Fruit fly (Drosophila melanogaster) whole organism, prepupa: Measurements from ENCODE around the gene Sdic3.

Source experiments
- Blimp-1 ChIP-seq: fragments of 200-800 bp; sonication (Bioruptor generic); optimal IDR thresholded peaks from 3 replicates; lab custom pipeline; 2017; ENCODE audit warnings: missing biosample characterization, missing genetic modification characterization, mild to moderate bottlenecking, moderate library complexity, missing genetic modification reagents
- CG10631 ChIP-seq: fragments of 200-800 bp; sonication (Bioruptor generic); optimal IDR thresholded peaks from 2 replicates; lab custom pipeline; 2016; ENCODE audit warnings: missing biosample characterization, missing genetic modification characterization
- CG10669 ChIP-seq: fragments of 200-800 bp; sonication (Bioruptor generic); optimal IDR thresholded peaks from 3 replicates; lab custom pipeline; 2018; ENCODE audit warnings: missing biosample characterization, mild to moderate bottlenecking, missing genetic modification characterization, moderate library complexity
- CG11294 ChIP-seq: fragments of 200-800 bp; sonication (Bioruptor generic); IDR thresholded peaks from 2 replicates; pipeline ENCODE4 v1.3.6; 2022; ENCODE audit warnings: missing biosample characterization, missing genetic modification characterization
- CG11762 ChIP-seq: fragments of 200-800 bp; sonication (Bioruptor generic); optimal IDR thresholded peaks from 3 replicates; lab custom pipeline; 2016; ENCODE audit warnings: missing biosample characterization, missing genetic modification characterization; ENCODE audit not compliant: insufficient read depth
- CG11902 ChIP-seq: fragments of 200-800 bp; sonication (Bioruptor generic); optimal IDR thresholded peaks from 3 replicates; lab custom pipeline; 2016; ENCODE audit warnings: missing biosample characterization, missing genetic modification characterization
- CG15336 ChIP-seq: fragments of 200-800 bp; sonication (Bioruptor generic); IDR thresholded peaks from 2 replicates; pipeline ENCODE4 v1.3.6; 2022; ENCODE audit warnings: missing biosample characterization, missing genetic modification characterization
- CG1621 ChIP-seq: fragments of 200-800 bp; sonication (Bioruptor generic); optimal IDR thresholded peaks from 3 replicates; lab custom pipeline; 2018; ENCODE audit warnings: missing biosample characterization, mild to moderate bottlenecking, missing genetic modification characterization
- CG16779 ChIP-seq: fragments of 200-800 bp; sonication (Bioruptor generic); optimal IDR thresholded peaks from 3 replicates; lab custom pipeline; 2017; ENCODE audit warnings: missing biosample characterization, mild to moderate bottlenecking, missing genetic modification characterization
- CG3032 ChIP-seq: fragments of 200-800 bp; optimal IDR thresholded peaks from 2 replicates; lab custom pipeline; 2019; ENCODE audit warnings: missing biosample characterization, mild to moderate bottlenecking, missing genetic modification characterization, moderate library complexity
- CG31627 ChIP-seq: fragments of 200-800 bp; sonication (Bioruptor generic); optimal IDR thresholded peaks from 3 replicates; lab custom pipeline; 2016; ENCODE audit warnings: missing biosample characterization, missing genetic modification characterization
- CG32006 ChIP-seq: fragments of 200-800 bp; sonication (Bioruptor generic); optimal IDR thresholded peaks from 3 replicates; lab custom pipeline; 2017; ENCODE audit warnings: missing biosample characterization, mild to moderate bottlenecking, missing genetic modification characterization
- CG34406 ChIP-seq: fragments of 200-800 bp; sonication (Bioruptor generic); optimal IDR thresholded peaks from 3 replicates; lab custom pipeline; 2016; ENCODE audit warnings: missing biosample characterization, missing genetic modification characterization
- CG3919 ChIP-seq: fragments of 200-800 bp; sonication (Bioruptor generic); optimal IDR thresholded peaks from 3 replicates; lab custom pipeline; 2016; ENCODE audit warnings: missing biosample characterization, missing genetic modification characterization
- CG4318 ChIP-seq: fragments of 200-800 bp; sonication (Bioruptor generic); optimal IDR thresholded peaks from 3 replicates; lab custom pipeline; 2017; ENCODE audit warnings: missing biosample characterization, mild to moderate bottlenecking, missing genetic modification characterization
- CG6163 ChIP-seq: fragments of 200-800 bp; sonication (Bioruptor generic); IDR thresholded peaks from 3 replicates; pipeline ENCODE4 v1.3.6; 2022; ENCODE audit warnings: missing biosample characterization, missing genetic modification characterization
- CG6276 ChIP-seq: fragments of 200-800 bp; sonication (Bioruptor generic); optimal IDR thresholded peaks from 2 replicates; lab custom pipeline; 2017; ENCODE audit warnings: missing biosample characterization, mild to moderate bottlenecking, missing genetic modification characterization
- CG6792 ChIP-seq: fragments of 200-800 bp; sonication (Bioruptor generic); optimal IDR thresholded peaks from 3 replicates; lab custom pipeline; 2016; ENCODE audit warnings: missing biosample characterization, missing genetic modification characterization
- CG6808 ChIP-seq: fragments of 200-800 bp; sonication (Bioruptor generic); optimal IDR thresholded peaks from 3 replicates; lab custom pipeline; 2017; ENCODE audit warnings: missing biosample characterization, missing genetic modification characterization, mild to moderate bottlenecking, moderate library complexity, missing genetic modification reagents
- CG6854 ChIP-seq: fragments of 200-800 bp; sonication (Bioruptor generic); optimal IDR thresholded peaks from 2 replicates; lab custom pipeline; 2017; ENCODE audit warnings: missing biosample characterization, mild to moderate bottlenecking, missing genetic modification characterization
- CG7368 ChIP-seq: fragments of 200-800 bp; sonication (Bioruptor generic); optimal IDR thresholded peaks from 3 replicates; lab custom pipeline; 2016; ENCODE audit warnings: missing biosample characterization, missing genetic modification characterization
- CG8119 ChIP-seq: fragments of 200-800 bp; sonication (Bioruptor generic); IDR thresholded peaks from 3 replicates; pipeline ENCODE4 v1.3.6; 2022; ENCODE audit warnings: missing biosample characterization, missing genetic modification characterization
- CG8319 ChIP-seq: fragments of 200-800 bp; sonication (Bioruptor generic); optimal IDR thresholded peaks from 3 replicates; lab custom pipeline; 2016; ENCODE audit warnings: missing biosample characterization, missing genetic modification characterization
- CG8632 ChIP-seq: fragments of 200-800 bp; sonication (Bioruptor generic); optimal IDR thresholded peaks from 3 replicates; lab custom pipeline; 2016; ENCODE audit warnings: missing biosample characterization, missing genetic modification characterization
- CG9139 ChIP-seq: fragments of 200-800 bp; sonication (Bioruptor generic); optimal IDR thresholded peaks from 3 replicates; lab custom pipeline; 2017; ENCODE audit warnings: missing biosample characterization, mild to moderate bottlenecking, missing genetic modification characterization
- Eip75B ChIP-seq: fragments of 200-800 bp; sonication (Bioruptor generic); optimal IDR thresholded peaks from 3 replicates; lab custom pipeline; 2016; ENCODE audit warnings: missing biosample characterization, missing genetic modification characterization
- Eip93F ChIP-seq: fragments of 200-800 bp; sonication (Bioruptor generic); optimal IDR thresholded peaks from 2 replicates; lab custom pipeline; 2016; ENCODE audit warnings: missing biosample characterization, mild to moderate bottlenecking, missing genetic modification characterization
- Ets96B ChIP-seq: fragments of 200-800 bp; optimal IDR thresholded peaks from 2 replicates; lab custom pipeline; 2019; ENCODE audit warnings: missing biosample characterization, mild to moderate bottlenecking, missing genetic modification characterization, moderate library complexity
- Gug ChIP-seq: fragments of 200-800 bp; sonication (Bioruptor generic); IDR thresholded peaks from 2 replicates; pipeline ENCODE4 v1.3.6; 2022; ENCODE audit warnings: missing biosample characterization, missing genetic modification characterization
- Hr38 ChIP-seq: sonication (Bioruptor generic); optimal IDR thresholded peaks from 2 replicates; lab custom pipeline; 2016; ENCODE audit warnings: missing biosample characterization, missing genetic modification characterization
- Hr39 ChIP-seq: fragments of 200-800 bp; sonication (Bioruptor generic); optimal IDR thresholded peaks from 2 replicates; lab custom pipeline; 2016; ENCODE audit warnings: missing biosample characterization, missing genetic modification characterization
- Lpt ChIP-seq: fragments of 200-800 bp; sonication (Bioruptor generic); optimal IDR thresholded peaks from 3 replicates; lab custom pipeline; 2016; ENCODE audit warnings: missing biosample characterization, missing genetic modification characterization
- Met ChIP-seq: fragments of 200-800 bp; sonication (Bioruptor generic); optimal IDR thresholded peaks from 3 replicates; lab custom pipeline; 2016; ENCODE audit warnings: missing biosample characterization, missing genetic modification characterization
- OdsH ChIP-seq: fragments of 200-800 bp; sonication (Bioruptor generic); optimal IDR thresholded peaks from 3 replicates; lab custom pipeline; 2016; ENCODE audit warnings: missing biosample characterization, missing genetic modification characterization
- Smox ChIP-seq: fragments of 200-800 bp; sonication (Bioruptor generic); optimal IDR thresholded peaks from 3 replicates; lab custom pipeline; 2016; ENCODE audit warnings: missing biosample characterization, missing genetic modification characterization
- Sox102F ChIP-seq: fragments of 200-800 bp; sonication (Bioruptor generic); optimal IDR thresholded peaks from 2 replicates; lab custom pipeline; 2016; ENCODE audit warnings: missing biosample characterization, mild to moderate bottlenecking, missing genetic modification characterization
- Sox14 ChIP-seq: fragments of 200-800 bp; sonication (Bioruptor generic); optimal IDR thresholded peaks from 3 replicates; lab custom pipeline; 2016; ENCODE audit warnings: missing biosample characterization, missing genetic modification characterization
- Sox15 ChIP-seq: fragments of 200-800 bp; sonication (Bioruptor generic); optimal IDR thresholded peaks from 3 replicates; lab custom pipeline; 2016; ENCODE audit warnings: missing biosample characterization, missing genetic modification characterization
- achi ChIP-seq: fragments of 200-800 bp; sonication (Bioruptor generic); optimal IDR thresholded peaks from 3 replicates; lab custom pipeline; 2016; ENCODE audit warnings: missing biosample characterization, missing genetic modification characterization
- acj6 ChIP-seq: fragments of 200-800 bp; sonication (Bioruptor generic); optimal IDR thresholded peaks from 3 replicates; lab custom pipeline; 2016; ENCODE audit warnings: missing biosample characterization, missing genetic modification characterization
- cyc ChIP-seq: fragments of 200-800 bp; sonication (Bioruptor generic); optimal IDR thresholded peaks from 3 replicates; lab custom pipeline; 2016; ENCODE audit warnings: missing biosample characterization, missing genetic modification characterization
- dac ChIP-seq: fragments of 200-800 bp; sonication (Bioruptor generic); optimal IDR thresholded peaks from 2 replicates; lab custom pipeline; 2017; ENCODE audit warnings: missing biosample characterization, mild to moderate bottlenecking, missing genetic modification characterization
- dsx ChIP-seq: fragments of 200-800 bp; optimal IDR thresholded peaks from 3 replicates; lab custom pipeline; 2019; ENCODE audit warnings: missing biosample characterization, mild to moderate bottlenecking, missing genetic modification characterization, moderate library complexity; ENCODE audit not compliant: poor library complexity, severe bottlenecking
- eg ChIP-seq: fragments of 200-800 bp; sonication (Bioruptor generic); IDR thresholded peaks from 3 replicates; pipeline ENCODE4 v1.3.6; 2022; ENCODE audit warnings: missing biosample characterization, missing genetic modification characterization
- fkh ChIP-seq: fragments of 200-800 bp; sonication (Bioruptor generic); optimal IDR thresholded peaks from 3 replicates; lab custom pipeline; 2017; ENCODE audit warnings: missing biosample characterization, mild to moderate bottlenecking, missing genetic modification characterization, moderate library complexity
- net ChIP-seq: fragments of 200-800 bp; sonication (Bioruptor generic); optimal IDR thresholded peaks from 3 replicates; lab custom pipeline; 2016; ENCODE audit warnings: missing biosample characterization, missing genetic modification characterization
- pdm3 ChIP-seq: fragments of 200-800 bp; sonication (Bioruptor generic); optimal IDR thresholded peaks from 3 replicates; lab custom pipeline; 2016; ENCODE audit warnings: missing biosample characterization, missing genetic modification characterization
- salr ChIP-seq, 2 experiments: fragments of 200-800 bp; sonication (Bioruptor generic); optimal IDR thresholded peaks; 3 replicates each; lab custom pipeline; 2016 to 2018; ENCODE audit warnings: missing biosample characterization in 2 of 2, missing genetic modification characterization in 2 of 2, mild to moderate bottlenecking in 1 of 2
- spab ChIP-seq: fragments of 200-800 bp; sonication (Bioruptor generic); optimal IDR thresholded peaks from 2 replicates; lab custom pipeline; 2017; ENCODE audit warnings: missing biosample characterization, mild to moderate bottlenecking, missing genetic modification characterization, missing genetic modification reagents
- svp ChIP-seq: fragments of 200-800 bp; sonication (Bioruptor generic); peaks from one replicate; lab custom pipeline; 2016; ENCODE audit warnings: missing biosample characterization, missing genetic modification characterization
- topi ChIP-seq: fragments of 200-800 bp; sonication (Bioruptor generic); optimal IDR thresholded peaks from 3 replicates; lab custom pipeline; 2016; ENCODE audit warnings: missing biosample characterization, missing genetic modification characterization
- vri ChIP-seq: fragments of 200-800 bp; sonication (Bioruptor generic); optimal IDR thresholded peaks from 3 replicates; lab custom pipeline; 2016; ENCODE audit warnings: missing biosample characterization, mild to moderate bottlenecking, missing genetic modification characterization

The Sdic3 gene

DNA sequence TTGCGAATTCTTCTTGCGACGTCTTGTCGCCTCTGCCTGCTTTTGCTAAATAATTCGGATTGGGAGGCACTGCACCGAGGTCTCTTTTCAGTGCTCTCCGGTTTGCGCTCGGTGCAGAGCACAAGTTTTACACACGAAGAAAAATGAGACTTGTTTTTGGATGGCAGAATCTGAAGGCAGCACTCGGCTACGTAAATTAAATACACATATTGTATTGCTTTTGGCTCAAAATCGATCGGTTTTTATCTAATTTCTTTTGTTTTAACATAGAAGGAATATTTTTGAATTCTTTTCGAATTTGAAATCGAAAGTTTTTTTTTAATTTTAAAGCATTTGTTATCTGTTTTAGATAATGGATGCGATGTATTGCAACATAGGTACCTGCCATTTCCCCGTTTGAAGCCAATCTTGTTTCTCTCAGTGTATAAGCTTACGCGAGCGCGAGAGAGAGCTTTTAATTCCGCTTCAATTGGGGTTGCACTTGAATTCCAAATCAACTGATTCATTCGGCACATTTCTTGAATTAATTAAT lies 20.5 kb downstream of the Sdic3 start, which contains the start of gene AnxB10:
Gene AnxB10, minus strand, starts transcription at position 51 of the 532 bp plus-strand sequence.
- TF ChIP-seq vri (GFP tag; lab: Kevin White, UChicago) (peak; percentile 87), cyc (GFP tag; lab: Kevin White, UChicago) (peak; percentile 94), Met (GFP tag; lab: Kevin White, UChicago) (peak; percentile 96), topi (GFP tag; lab: Kevin White, UChicago) (peak; percentile 96), acj6 (peak; percentile 95), CG9139 (peak; percentile 88), salr (GFP tag; optimal IDR thresholded peaks at IDR 0.05; lab: Kevin White, UChicago) (peak; percentile 69 to 94), Sox14 (peak; percentile 95), CG10631 (GFP tag; lab: Kevin White, UChicago) (peak; percentile 93), CG6792 (GFP tag; lab: Kevin White, UChicago) (peak; percentile 97), Blimp-1 (GFP tag; lab: Kevin White, UChicago) (peak; percentile 83), CG4318 (peak; percentile 90), CG11902 (peak; percentile 94), net (GFP tag; lab: Kevin White, UChicago) (peak; percentile 96), eg (peak; percentile 86; the same call in 2 of the 3 replicates), Hr38 (GFP tag; lab: Kevin White, UChicago) (peak; percentile 32), CG6808 (GFP tag; lab: Kevin White, UChicago) (peak; percentile 94), CG8319 (peak; percentile 94), Sox102F (GFP tag; lab: Kevin White, UChicago) (peak; percentile 94), CG15336 (GFP tag; lab: Robert Waterston, UW) (peak; percentile 95), CG10669 (GFP tag; lab: Kevin White, UChicago) (peak; percentile 95), CG7368 (peak; percentile 93), CG16779 (peak; percentile 87), dsx (GFP tag; lab: Kevin White, UChicago) (peak; percentile 84), CG8632 (GFP tag; lab: Kevin White, UChicago) (peak; percentile 95), CG1621 (tag; lab: Kevin White, UChicago) (peak; percentile 81), Eip75B (GFP tag; lab: Kevin White, UChicago) (peak; percentile 95), CG8119 (peak; percentile 94), CG34406 (GFP tag; lab: Kevin White, UChicago) (peak; percentile 95), Sox15 (GFP tag; lab: Kevin White, UChicago) (peak; percentile 94), Hr39 (GFP tag; lab: Kevin White, UChicago) (peak; percentile 94), Eip93F (peak; percentile 81), CG11762 (peak; percentile 94), CG6854 (GFP tag; lab: Kevin White, UChicago) (peak; percentile 88), dac (GFP tag; lab: Kevin White, UChicago) (peak; percentile 90), achi (GFP tag; lab: Kevin White, UChicago) (peak; percentile 94), Lpt (GFP tag; lab: Kevin White, UChicago) (peak; percentile 91), svp (GFP tag; lab: Kevin White, UChicago) (peak; percentile 98), CG6276 (GFP tag; lab: Kevin White, UChicago) (peak; percentile 93), CG6163 (GFP tag; lab: Robert Waterston, UW) (peak; percentile 89), CG3919 (GFP tag; lab: Kevin White, UChicago) (peak; percentile 96), Smox (GFP tag; lab: Kevin White, UChicago) (peak; percentile 94), pdm3 (GFP tag; lab: Kevin White, UChicago) (peak; percentile 97), fkh (GFP tag; lab: Kevin White, UChicago) (no peak), CG31627 (GFP tag; lab: Kevin White, UChicago) (peak; percentile 95), Ets96B (tag; lab: Kevin White, UChicago) (peak; percentile 92), CG11294 (GFP tag; lab: Robert Waterston, UW) (peak; percentile 88), Gug (peak; percentile 90), OdsH (GFP tag; lab: Kevin White, UChicago) (peak; percentile 96), CG32006 (GFP tag; lab: Kevin White, UChicago) (peak; percentile 97), CG3032 (peak; percentile 93), spab (peak; percentile 90)
